Fruit fly (Drosophila melanogaster) Kc167 (cell line): ENCODE measurements around the gene Glyat.

Source experiments
- insv ChIP-seq: fragments of >200 bp; optimal IDR thresholded peaks from 3 replicates; lab custom pipeline; 2018; ENCODE audit warnings: missing external identifiers
- psq ChIP-seq: fragments of >200 bp; optimal IDR thresholded peaks from 2 replicates; lab custom pipeline; 2017; ENCODE audit warnings: missing external identifiers

dm6 chr2L:8042645-8043281 is 32.3 kb upstream of the Glyat start, which contains the start of gene RpL36A:
- no peak for TF ChIP-seq psq (lab: Kevin White, UChicago)
- TF ChIP-seq insv (lab: Kevin White, UChicago): no peak
